Comparison of ENCODE assay signal across 4 fruit fly cellular contexts in genomic region chrX:617477-617795, dm6.
TF ChIP-seq lines count a peak whose summit lies in the region.

No protein-coding gene starts in this region.

- TF ChIP-seq CTCF in whole organism, embryonic (GFP tag; optimal IDR thresholded peaks at IDR 0.05; lab: Kevin White, UChicago): peak; percentile 52

TF ChIP-seq in whole organism, adult, 20 proteins besides CTCF, POLR2A, EP300 and RAD21:
- TF ChIP-seq CG7101 (tag; optimal IDR thresholded peaks at IDR 0.05; lab: Kevin White, UChicago) (no peak), pad (GFP tag; optimal IDR thresholded peaks at IDR 0.05; lab: Kevin White, UChicago) (no peak), cnc (optimal IDR thresholded peaks at IDR 0.05; lab: Kevin White, UChicago) (no peak), Crg-1 (GFP tag; optimal IDR thresholded peaks at IDR 0.05; lab: Kevin White, UChicago) (peak; percentile 47), tj (GFP tag; optimal IDR thresholded peaks at IDR 0.05; lab: Kevin White, UChicago) (peak; percentile 19), CG7045 (GFP tag; optimal IDR thresholded peaks at IDR 0.05; lab: Kevin White, UChicago) (no peak), CG11617 (GFP tag; optimal IDR thresholded peaks at IDR 0.05; lab: Kevin White, UChicago) (no peak), ovo (GFP tag; optimal IDR thresholded peaks at IDR 0.05; lab: Kevin White, UChicago) (no peak), kay (GFP tag; lab: Kevin White, UChicago; ENCODE audit: borderline replicate concordance) (no peak), CG12768 (GFP tag; optimal IDR thresholded peaks at IDR 0.05; lab: Kevin White, UChicago) (no peak), Clk (GFP tag; optimal IDR thresholded peaks at IDR 0.05; lab: Kevin White, UChicago) (no peak), CG1620 (GFP tag; optimal IDR thresholded peaks at IDR 0.05; lab: Kevin White, UChicago) (peak; percentile 24), toe (GFP tag; optimal IDR thresholded peaks at IDR 0.05; lab: Kevin White, UChicago) (no peak), CG33017 (tag; optimal IDR thresholded peaks at IDR 0.05; lab: Kevin White, UChicago) (no peak), CG5204 (GFP tag; optimal IDR thresholded peaks at IDR 0.05; lab: Kevin White, UChicago) (no peak), Mnt (GFP tag; optimal IDR thresholded peaks at IDR 0.05; lab: Kevin White, UChicago) (peak; percentile 2), CG14711 (tag; optimal IDR thresholded peaks at IDR 0.05; lab: Kevin White, UChicago) (no peak), Hr96 (GFP tag; optimal IDR thresholded peaks at IDR 0.05; lab: Kevin White, UChicago) (no peak), bab1 (GFP tag; optimal IDR thresholded peaks at IDR 0.05; lab: Kevin White, UChicago) (peak; percentile 28), cic (GFP tag; optimal IDR thresholded peaks at IDR 0.05; lab: Kevin White, UChicago) (no peak)

TF ChIP-seq in whole organism, embryonic, 481 proteins besides CTCF, POLR2A, EP300 and RAD21 (continues in another document):
- peak; percentile 75 for TF ChIP-seq Scr (GFP tag; IDR thresholded peaks at IDR 0.05; lab: Robert Waterston, UW; ENCODE audit: partially characterized antibody)
- no peak for TF ChIP-seq crp (GFP tag; optimal IDR thresholded peaks at IDR 0.05; lab: Kevin White, UChicago)
- TF ChIP-seq CG34376 (GFP tag; optimal IDR thresholded peaks at IDR 0.05; lab: Kevin White, UChicago): no peak
- no peak for TF ChIP-seq prd (optimal IDR thresholded peaks at IDR 0.05; lab: Kevin White, UChicago)
- 0 out of 3 replicates have a peak, but pooled peaks have one; percentile 27 for TF ChIP-seq prd (GFP tag; IDR thresholded peaks at IDR 0.05; lab: Robert Waterston, UW)
- TF ChIP-seq CG12236 (GFP tag; optimal IDR thresholded peaks at IDR 0.05; lab: Kevin White, UChicago): no peak
- no peak for TF ChIP-seq jumu (GFP tag; optimal IDR thresholded peaks at IDR 0.05; lab: Kevin White, UChicago)
- no peak for TF ChIP-seq CG31365 (tag; optimal IDR thresholded peaks at IDR 0.05; lab: Kevin White, UChicago)
- no peak for TF ChIP-seq CG15479 (GFP tag; optimal IDR thresholded peaks at IDR 0.05; lab: Kevin White, UChicago)
- peak; percentile 35 for TF ChIP-seq zfh2 (GFP tag; optimal IDR thresholded peaks at IDR 0.05; lab: Kevin White, UChicago)
- TF ChIP-seq CG2199 (GFP tag; IDR thresholded peaks at IDR 0.05; lab: Robert Waterston, UW): peak; percentile 26; the same call in 1 of the 3 replicates
- no peak for TF ChIP-seq sim (GFP tag; IDR thresholded peaks at IDR 0.05; lab: Robert Waterston, UW)
- peak; percentile 91 for TF ChIP-seq vnd (GFP tag; IDR thresholded peaks at IDR 0.05; lab: Robert Waterston, UW; ENCODE audit: partially characterized antibody)
- peak; percentile 26 for TF ChIP-seq CG13624 (GFP tag; optimal IDR thresholded peaks at IDR 0.05; lab: Kevin White, UChicago)
- no peak for TF ChIP-seq gsb-n (tag; optimal IDR thresholded peaks at IDR 0.05; lab: Kevin White, UChicago)
- TF ChIP-seq cas (GFP tag; IDR thresholded peaks at IDR 0.05; lab: Robert Waterston, UW): no peak
- TF ChIP-seq ttk (GFP tag; IDR thresholded peaks at IDR 0.05; lab: Robert Waterston, UW): no peak
- TF ChIP-seq Sry-β (GFP tag; optimal IDR thresholded peaks at IDR 0.05; lab: Kevin White, UChicago): no peak
- no peak for TF ChIP-seq Rx (GFP tag; IDR thresholded peaks at IDR 0.05; lab: Robert Waterston, UW)
- TF ChIP-seq HmgZ (tag; optimal IDR thresholded peaks at IDR 0.05; lab: Kevin White, UChicago): peak; percentile 41
- TF ChIP-seq CG11560 (tag; IDR thresholded peaks at IDR 0.05; lab: Robert Waterston, UW): peak; percentile 41; the same call in 1 of the 3 replicates
- no peak for TF ChIP-seq CG34422 (GFP tag; IDR thresholded peaks at IDR 0.05; lab: Robert Waterston, UW)
- TF ChIP-seq Dll (GFP tag; IDR thresholded peaks at IDR 0.05; lab: Robert Waterston, UW; ENCODE audit: partially characterized antibody): peak; percentile 76
- TF ChIP-seq CG6791 (GFP tag; IDR thresholded peaks at IDR 0.05; lab: Robert Waterston, UW; ENCODE audit: partially characterized antibody): peak; percentile 83

TF ChIP-seq in whole organism, prepupa, 60 proteins besides CTCF, POLR2A, EP300 and RAD21:
- TF ChIP-seq Eip78C (GFP tag; lab: Kevin White, UChicago): peak; percentile 7
- peak; percentile 2 for TF ChIP-seq Hr39 (GFP tag; optimal IDR thresholded peaks at IDR 0.05; lab: Kevin White, UChicago)
- peak; percentile 64 for TF ChIP-seq dsx (GFP tag; optimal IDR thresholded peaks at IDR 0.05; lab: Kevin White, UChicago; ENCODE audit: poor library complexity, severe bottlenecking)
- TF ChIP-seq fkh (GFP tag; optimal IDR thresholded peaks at IDR 0.05; lab: Kevin White, UChicago): peak; percentile 54
- TF ChIP-seq fd85E (GFP tag; optimal IDR thresholded peaks at IDR 0.05; lab: Kevin White, UChicago): no peak
- peak; percentile 85 for TF ChIP-seq CG1621 (tag; optimal IDR thresholded peaks at IDR 0.05; lab: Kevin White, UChicago)
- no peak for TF ChIP-seq CG6163 (GFP tag; IDR thresholded peaks at IDR 0.05; lab: Robert Waterston, UW)
- TF ChIP-seq Sox14 (GFP tag; optimal IDR thresholded peaks at IDR 0.05; lab: Kevin White, UChicago): peak; percentile 13

TF ChIP-seq in whole organism, wandering third instar larva, 38 proteins besides CTCF, POLR2A, EP300 and RAD21:
- TF ChIP-seq rgr (GFP tag; optimal IDR thresholded peaks at IDR 0.05; lab: Kevin White, UChicago): no peak
- TF ChIP-seq dmrt93B (GFP tag; optimal IDR thresholded peaks at IDR 0.05; lab: Kevin White, UChicago): no peak
- TF ChIP-seq Myc (optimal IDR thresholded peaks at IDR 0.05; lab: Kevin White, UChicago): no peak
- no peak for TF ChIP-seq Dif (GFP tag; optimal IDR thresholded peaks at IDR 0.05; lab: Kevin White, UChicago; ENCODE audit: partially characterized antibody)
- no peak for TF ChIP-seq psq (GFP tag; optimal IDR thresholded peaks at IDR 0.05; lab: Kevin White, UChicago)
- no peak for TF ChIP-seq N (GFP tag; optimal IDR thresholded peaks at IDR 0.05; lab: Kevin White, UChicago)
- no peak for TF ChIP-seq Vsx2 (GFP tag; optimal IDR thresholded peaks at IDR 0.05; lab: Kevin White, UChicago; ENCODE audit: partially characterized antibody)
- TF ChIP-seq HLH106 (tag; optimal IDR thresholded peaks at IDR 0.05; lab: Kevin White, UChicago): no peak
- no peak for TF ChIP-seq Abd-B (GFP tag; optimal IDR thresholded peaks at IDR 0.05; lab: Kevin White, UChicago)
- no peak for TF ChIP-seq br (GFP tag; optimal IDR thresholded peaks at IDR 0.05; lab: Kevin White, UChicago)
- no peak for TF ChIP-seq fru (GFP tag; optimal IDR thresholded peaks at IDR 0.05; lab: Kevin White, UChicago)
- no peak for TF ChIP-seq OdsH (GFP tag; optimal IDR thresholded peaks at IDR 0.05; lab: Kevin White, UChicago)
- TF ChIP-seq sage (GFP tag; optimal IDR thresholded peaks at IDR 0.05; lab: Kevin White, UChicago): no peak
- no peak for TF ChIP-seq brk (GFP tag; optimal IDR thresholded peaks at IDR 0.05; lab: Kevin White, UChicago)
- no peak for TF ChIP-seq Hr78 (GFP tag; optimal IDR thresholded peaks at IDR 0.05; lab: Kevin White, UChicago)
- peak; percentile 18 for TF ChIP-seq sv (GFP tag; optimal IDR thresholded peaks at IDR 0.05; lab: Kevin White, UChicago)
- no peak for TF ChIP-seq CG9705 (GFP tag; optimal IDR thresholded peaks at IDR 0.05; lab: Kevin White, UChicago)
- TF ChIP-seq Mio (GFP tag; optimal IDR thresholded peaks at IDR 0.05; lab: Kevin White, UChicago): no peak
- no peak for TF ChIP-seq usp (GFP tag; optimal IDR thresholded peaks at IDR 0.05; lab: Kevin White, UChicago)
- no peak for TF ChIP-seq Sp1 (GFP tag; optimal IDR thresholded peaks at IDR 0.05; lab: Kevin White, UChicago)
- no peak for TF ChIP-seq woc (GFP tag; optimal IDR thresholded peaks at IDR 0.05; lab: Kevin White, UChicago)
- TF ChIP-seq Dfd (GFP tag; optimal IDR thresholded peaks at IDR 0.05; lab: Kevin White, UChicago): no peak
- TF ChIP-seq Rel (GFP tag; optimal IDR thresholded peaks at IDR 0.05; lab: Kevin White, UChicago): no peak
- no peak for TF ChIP-seq Rel (tag; optimal IDR thresholded peaks at IDR 0.05; lab: Kevin White, UChicago)
- TF ChIP-seq jim (GFP tag; optimal IDR thresholded peaks at IDR 0.05; lab: Kevin White, UChicago): no peak
- peak in 1 of 2 experiments; percentile 30 for TF ChIP-seq foxo (GFP tag; optimal IDR thresholded peaks at IDR 0.05; lab: Kevin White, UChicago)
- TF ChIP-seq Hnf4 (GFP tag; optimal IDR thresholded peaks at IDR 0.05; lab: Kevin White, UChicago): peak; percentile 62
- peak; percentile 40 for TF ChIP-seq Hr83 (GFP tag; optimal IDR thresholded peaks at IDR 0.05; lab: Kevin White, UChicago; ENCODE audit: poor library complexity, severe bottlenecking)
- TF ChIP-seq h (GFP tag; optimal IDR thresholded peaks at IDR 0.05; lab: Kevin White, UChicago): peak; percentile 29
- TF ChIP-seq ey (GFP tag; optimal IDR thresholded peaks at IDR 0.05; lab: Kevin White, UChicago): no peak
- no peak for TF ChIP-seq dsf (GFP tag; optimal IDR thresholded peaks at IDR 0.05; lab: Kevin White, UChicago; ENCODE audit: borderline replicate concordance)
- no peak for TF ChIP-seq CrebA (GFP tag; optimal IDR thresholded peaks at IDR 0.05; lab: Kevin White, UChicago; ENCODE audit: borderline replicate concordance)
- TF ChIP-seq dl (GFP tag; optimal IDR thresholded peaks at IDR 0.05; lab: Kevin White, UChicago; ENCODE audit: insufficient read depth in 1 of 2, partially characterized antibody in 2 of 2): no peak
- TF ChIP-seq GATAd (GFP tag; optimal IDR thresholded peaks at IDR 0.05; lab: Kevin White, UChicago): no peak
- no peak for TF ChIP-seq Jra (GFP tag; optimal IDR thresholded peaks at IDR 0.05; lab: Kevin White, UChicago)
